Worm (Caenorhabditis elegans): Measurements from ENCODE around the gene F46B6.12.

The F46B6.12 gene

DNA sequence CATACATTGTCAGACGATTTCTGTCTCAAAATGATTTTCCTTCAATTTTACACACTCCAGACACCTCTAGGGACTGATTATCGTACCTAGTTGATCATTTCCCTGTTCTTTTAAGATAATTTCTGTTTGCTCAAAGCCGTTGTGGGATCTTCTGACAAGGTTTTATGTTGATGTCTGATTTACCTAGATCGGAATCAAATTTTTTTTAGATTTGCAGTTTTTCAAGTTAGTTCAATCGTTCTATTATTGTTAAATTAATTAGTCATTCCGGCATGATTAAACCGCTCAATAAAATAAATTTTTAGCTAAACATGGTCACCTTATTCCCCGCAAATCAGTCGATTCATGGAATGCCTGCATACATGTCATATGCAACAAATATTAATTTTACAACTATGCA is 37.9 kb upstream of the F46B6.12 start, which contains the start of gene sru-30:
sru-30 (plus strand) TSS at position 301 of the 400 bp plus-strand sequence.
- TF ChIP-seq skn-1 (tag; optimal IDR thresholded peaks at IDR 0.05): no peak
- TF ChIP-seq egl-5 (tag; optimal IDR thresholded peaks at IDR 0.05): no peak
- TF ChIP-seq ztf-11 (tag; optimal IDR thresholded peaks at IDR 0.05): no peak
- no peak for TF ChIP-seq ceh-9 (tag; optimal IDR thresholded peaks at IDR 0.05)
- no peak for TF ChIP-seq mdl-1 (tag; optimal IDR thresholded peaks at IDR 0.05)
- TF ChIP-seq R02D3.7 (tag; optimal IDR thresholded peaks at IDR 0.05): no peak
- no peak for TF ChIP-seq nhr-67 (tag; optimal IDR thresholded peaks at IDR 0.05)
- TF ChIP-seq pha-4 (tag; optimal IDR thresholded peaks at IDR 0.05): no peak
- no peak for TF ChIP-seq nhr-23 (tag; optimal IDR thresholded peaks at IDR 0.05)
- no peak for TF ChIP-seq snpc-4 (tag; optimal IDR thresholded peaks at IDR 0.05)
- TF ChIP-seq nhr-77 (tag; optimal IDR thresholded peaks at IDR 0.05): no peak
- no peak for TF ChIP-seq ztf-4 (tag; optimal IDR thresholded peaks at IDR 0.05)
- TF ChIP-seq ZK546.5 (tag; optimal IDR thresholded peaks at IDR 0.05): no peak
- no peak for TF ChIP-seq ceh-28 (tag; optimal IDR thresholded peaks at IDR 0.05)
- TF ChIP-seq elt-1 (tag; optimal IDR thresholded peaks at IDR 0.05): no peak
- no peak for TF ChIP-seq pqm-1 (tag; optimal IDR thresholded peaks at IDR 0.05)

DNA sequence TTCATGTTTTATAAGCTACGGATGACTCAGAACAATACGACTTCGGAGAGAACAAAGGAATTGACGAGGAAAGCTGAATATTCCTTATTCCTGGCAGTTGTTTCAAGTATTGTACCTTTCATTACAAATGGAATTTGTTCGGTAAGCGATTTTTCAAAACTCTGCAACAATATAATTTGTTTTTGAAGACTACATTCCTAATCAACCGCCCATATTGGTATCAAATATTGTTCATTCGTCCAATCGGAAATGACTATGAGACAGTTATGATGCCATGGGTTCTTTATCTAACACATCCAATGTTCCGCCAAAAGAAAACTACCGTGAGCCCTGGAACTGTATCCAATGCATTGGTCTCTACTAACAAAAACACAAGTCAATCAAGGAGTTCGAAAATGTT is 36.6 kb upstream of the F46B6.12 start:
- no peak for TF ChIP-seq elt-3 (tag; optimal IDR thresholded peaks at IDR 0.05)
- TF ChIP-seq tbx-2 (tag; optimal IDR thresholded peaks at IDR 0.05): no peak
- TF ChIP-seq elt-2 (tag; optimal IDR thresholded peaks at IDR 0.05): no peak
- no peak for TF ChIP-seq nhr-23 (tag; optimal IDR thresholded peaks at IDR 0.05)
- TF ChIP-seq mdl-1 (tag; optimal IDR thresholded peaks at IDR 0.05): no peak
- TF ChIP-seq lin-15B (tag; optimal IDR thresholded peaks at IDR 0.05): no peak
- TF ChIP-seq mml-1 (tag; optimal IDR thresholded peaks at IDR 0.05): no peak
- TF ChIP-seq lsy-12 (tag; optimal IDR thresholded peaks at IDR 0.05): no peak
- no peak for TF ChIP-seq nfya-1 (tag; optimal IDR thresholded peaks at IDR 0.05; ENCODE audit: insufficient read depth)
- TF ChIP-seq nhr-28 (tag; optimal IDR thresholded peaks at IDR 0.05): no peak
- TF ChIP-seq egl-5 (tag; optimal IDR thresholded peaks at IDR 0.05): no peak
- TF ChIP-seq fos-1 (tag; optimal IDR thresholded peaks at IDR 0.05): no peak
- no peak for TF ChIP-seq eor-1 (tag; optimal IDR thresholded peaks at IDR 0.05)
- no peak for TF ChIP-seq daf-12 (tag; optimal IDR thresholded peaks at IDR 0.05)
- TF ChIP-seq ama-1 (optimal IDR thresholded peaks at IDR 0.05): no peak
- no peak for TF ChIP-seq pqm-1 (tag; optimal IDR thresholded peaks at IDR 0.05)
- no peak for TF ChIP-seq lin-39 (tag; optimal IDR thresholded peaks at IDR 0.05)

DNA sequence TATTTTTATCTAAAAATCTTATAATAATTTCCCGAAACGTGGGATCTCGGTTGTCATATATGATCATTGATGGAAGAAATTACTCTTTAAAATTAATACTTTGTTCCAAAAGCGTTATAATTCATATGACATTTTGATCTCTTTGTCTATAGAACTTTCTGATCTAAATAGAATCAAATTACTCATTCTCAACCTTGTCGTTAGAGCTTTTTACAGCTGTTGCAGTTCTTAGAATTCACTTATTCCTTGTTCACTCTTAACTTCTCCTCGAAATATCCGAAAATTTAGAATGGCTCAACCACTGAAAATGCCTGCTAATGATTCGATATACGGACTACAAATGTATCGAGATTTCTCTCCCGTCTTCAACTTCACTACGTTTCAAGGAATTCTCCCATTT is 35.5 kb upstream of the F46B6.12 start, which contains the start of gene sru-29:
sru-29 (plus strand) TSS at position 301 of the 400 bp plus-strand sequence.
- TF ChIP-seq nhr-28 (tag; optimal IDR thresholded peaks at IDR 0.05) (no peak), egl-27 (tag; optimal IDR thresholded peaks at IDR 0.05) (no peak)

DNA sequence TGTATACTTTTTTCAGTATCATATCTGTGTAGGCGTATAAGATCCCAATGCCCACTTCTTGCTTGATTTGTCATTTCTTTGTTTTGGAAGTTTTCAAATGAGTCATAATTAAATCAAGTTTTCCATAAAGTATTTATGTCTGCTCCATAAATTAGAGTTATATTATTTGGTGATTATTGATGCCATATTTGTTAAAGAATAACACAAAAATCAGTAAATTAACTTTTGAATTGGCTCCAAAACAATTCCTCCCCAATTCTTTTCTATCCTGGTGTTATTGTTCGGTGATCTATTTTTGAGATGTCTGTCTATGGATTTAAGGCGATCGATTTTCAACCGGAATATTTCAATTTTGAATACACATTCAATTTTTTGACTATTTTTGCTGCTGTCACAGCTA is 29.5 kb upstream of the F46B6.12 start, which contains the start of gene sru-37:
sru-37 (plus strand) TSS at position 301 of the 400 bp plus-strand sequence.
- TF ChIP-seq daf-12 (tag; optimal IDR thresholded peaks at IDR 0.05) (no peak), ceh-9 (tag; optimal IDR thresholded peaks at IDR 0.05) (no peak), pha-4 (tag; optimal IDR thresholded peaks at IDR 0.05) (no peak), eor-1 (tag; optimal IDR thresholded peaks at IDR 0.05) (no peak), lin-15B (tag; optimal IDR thresholded peaks at IDR 0.05) (no peak), aly-2 (tag; optimal IDR thresholded peaks at IDR 0.05) (no peak), pqm-1 (tag; optimal IDR thresholded peaks at IDR 0.05) (no peak), egl-5 (tag; optimal IDR thresholded peaks at IDR 0.05) (no peak), ZK546.5 (tag; optimal IDR thresholded peaks at IDR 0.05) (no peak), lin-39 (tag; optimal IDR thresholded peaks at IDR 0.05) (no peak), nhr-25 (tag; optimal IDR thresholded peaks at IDR 0.05) (no peak)

ce11 chrV:9803176-9803575 is 27.5 kb upstream of the F46B6.12 start, which contains the start of gene sru-39:
Gene sru-39, plus strand, starts transcription at chrV:9803476.
- TF ChIP-seq nhr-77 (tag; optimal IDR thresholded peaks at IDR 0.05): no peak
- no peak for TF ChIP-seq pha-4 (tag; optimal IDR thresholded peaks at IDR 0.05)

ce11 chrV:9801965-9802364 is 26.3 kb upstream of the F46B6.12 start, which contains the start of gene F46B6.10:
Gene F46B6.10, minus strand, starts transcription at chrV:9802065.
- TF ChIP-seq ztf-4 (tag; optimal IDR thresholded peaks at IDR 0.05) (no peak), lin-39 (tag; optimal IDR thresholded peaks at IDR 0.05) (no peak), fkh-2 (tag; optimal IDR thresholded peaks at IDR 0.05) (no peak), nhr-12 (tag; optimal IDR thresholded peaks at IDR 0.05) (no peak), jun-1 (tag; optimal IDR thresholded peaks at IDR 0.05) (no peak), nhr-28 (tag; optimal IDR thresholded peaks at IDR 0.05) (no peak), ceh-82 (tag; optimal IDR thresholded peaks at IDR 0.05) (no peak), ceh-16 (tag; optimal IDR thresholded peaks at IDR 0.05) (no peak), fos-1 (tag; optimal IDR thresholded peaks at IDR 0.05) (no peak), daf-12 (tag; optimal IDR thresholded peaks at IDR 0.05) (no peak), fkh-10 (GFP tag; optimal IDR thresholded peaks at IDR 0.05) (no peak), nhr-11 (tag; optimal IDR thresholded peaks at IDR 0.05) (no peak), tbx-2 (tag; optimal IDR thresholded peaks at IDR 0.05) (no peak), mml-1 (tag; optimal IDR thresholded peaks at IDR 0.05) (no peak), elt-2 (tag; optimal IDR thresholded peaks at IDR 0.05) (no peak), eor-1 (tag; optimal IDR thresholded peaks at IDR 0.05) (no peak)

Measured in whole organism, L3 larva.